Worm (Caenorhabditis elegans): ENCODE data around the gene T20G5.12.

The T20G5.12 gene

ce11 chrIII:10216585-10217278, 15.3 kb downstream of the T20G5.12 start, which contains the start of gene cts-1 (continued):
- TF ChIP-seq lin-40 (tag; optimal IDR thresholded peaks at IDR 0.05), result peak; percentile 73
- no peak for TF ChIP-seq hlh-26 (GFP tag; conservative IDR thresholded peaks at IDR 0.05)
- TF ChIP-seq T07F8.4 (tag; optimal IDR thresholded peaks at IDR 0.05), result no peak
- TF ChIP-seq nhr-80 (tag; optimal IDR thresholded peaks at IDR 0.05), result peak; percentile 95
- peak; percentile 59 for TF ChIP-seq tbp1 (GFP tag; optimal IDR thresholded peaks at IDR 0.05)
- peak; percentile 75 for TF ChIP-seq F22D6.2 (tag; optimal IDR thresholded peaks at IDR 0.05)
- TF ChIP-seq chd-7 (tag; optimal IDR thresholded peaks at IDR 0.05), result peak; percentile 37
- TF ChIP-seq sdz-38 (tag; optimal IDR thresholded peaks at IDR 0.05), result no peak
- peak; percentile 54 for TF ChIP-seq ztf-18 (tag; optimal IDR thresholded peaks at IDR 0.05)
- peak; percentile 39 for TF ChIP-seq lsl-1 (GFP tag; optimal IDR thresholded peaks at IDR 0.05)
- no peak for TF ChIP-seq madf-8 (GFP tag; conservative IDR thresholded peaks at IDR 0.05)
- TF ChIP-seq bed-2 (GFP tag; IDR thresholded peaks at IDR 0.05), result no peak
- peak; percentile 41 for TF ChIP-seq efl-1 (GFP tag; optimal IDR thresholded peaks at IDR 0.05)
- peak; percentile 92 for TF ChIP-seq attf-5 (GFP tag; optimal IDR thresholded peaks at IDR 0.05)
- TF ChIP-seq tbx-9 (tag; optimal IDR thresholded peaks at IDR 0.05; ENCODE audit: borderline replicate concordance), result no peak
- TF ChIP-seq unc-62 (GFP tag; optimal IDR thresholded peaks at IDR 0.05), result peak; percentile 55
- TF ChIP-seq athp-1 (tag; optimal IDR thresholded peaks at IDR 0.05), result peak; percentile 53
- TF ChIP-seq B0035.1 (tag; optimal IDR thresholded peaks at IDR 0.05), result peak; percentile 49
- peak; percentile 52 for TF ChIP-seq ztf-22 (GFP tag; optimal IDR thresholded peaks at IDR 0.05)
- TF ChIP-seq snpc-3.4 (tag; optimal IDR thresholded peaks at IDR 0.05), result peak; percentile 7
- TF ChIP-seq F10E7.11 (tag; optimal IDR thresholded peaks at IDR 0.05), result peak; percentile 32

- TF ChIP-seq madf-10 (tag; optimal IDR thresholded peaks at IDR 0.05), result peak; percentile 23
- TF ChIP-seq ZK185.1 (tag; optimal IDR thresholded peaks at IDR 0.05; ENCODE audit: poor library complexity, severe bottlenecking), result peak; percentile 39
- TF ChIP-seq K12H6.12 (tag; optimal IDR thresholded peaks at IDR 0.05), result no peak
- peak; percentile 32 for TF ChIP-seq pha-4 (tag; optimal IDR thresholded peaks at IDR 0.05)
- TF ChIP-seq snpc-4 (GFP tag; optimal IDR thresholded peaks at IDR 0.05), result peak; percentile 29
- TF ChIP-seq snpc-4 (tag; optimal IDR thresholded peaks at IDR 0.05), result peak in 1 of 4 experiments; percentile 9
- TF ChIP-seq B0035.1 (tag; optimal IDR thresholded peaks at IDR 0.05), result no peak
- peak; percentile 22 for TF ChIP-seq xnd-1 (tag; optimal IDR thresholded peaks at IDR 0.05)
- no peak for TF ChIP-seq madf-8 (GFP tag; conservative IDR thresholded peaks at IDR 0.05)
- no peak for TF ChIP-seq C17E4.6 (GFP tag; IDR thresholded peaks at IDR 0.05)
- TF ChIP-seq unc-130 (GFP tag; optimal IDR thresholded peaks at IDR 0.05), result no peak
- TF ChIP-seq lsl-1 (GFP tag; optimal IDR thresholded peaks at IDR 0.05), result peak; percentile 88
- no peak for TF ChIP-seq ceh-40 (GFP tag; IDR thresholded peaks at IDR 0.05)
- TF ChIP-seq dpl-1 (GFP tag; optimal IDR thresholded peaks at IDR 0.05), result peak; percentile 27
- peak; percentile 72 for TF ChIP-seq F23B12.7 (tag; optimal IDR thresholded peaks at IDR 0.05; ENCODE audit: insufficient read depth)
- peak; percentile 62 for TF ChIP-seq lin-54 (GFP tag; optimal IDR thresholded peaks at IDR 0.05)
- peak in 1 of 3 experiments; percentile 86 for TF ChIP-seq lin-35 (GFP tag; optimal IDR thresholded peaks at IDR 0.05)
- TF ChIP-seq snpc-1.3 (tag; optimal IDR thresholded peaks at IDR 0.05; ENCODE audit: insufficient read depth), result peak; percentile 48
- peak; percentile 48 for TF ChIP-seq efl-1 (GFP tag; optimal IDR thresholded peaks at IDR 0.05)
- TF ChIP-seq let-607 (tag; optimal IDR thresholded peaks at IDR 0.05), result peak in 1 of 2 experiments; percentile 50
Observed at ce11 chrIII:10218587-10218986, 17.2 kb downstream of the T20G5.12 start, which contains the start of the genes rde-4 and cox-14. TSS of gene rde-4 (minus strand) at chrIII:10218646. TSS of gene cox-14 (plus strand) at chrIII:10218942.
